Worm (Caenorhabditis elegans) whole organism, L3 larva: ENCODE results near the gene R10E4.11.

ENCODE experiments used
- R02D3.7 ChIP-seq: fragments of 150-350 bp; optimal IDR thresholded peaks from 2 replicates; lab custom pipeline; 2014; ENCODE audit warnings: missing biosample characterization, missing genetic modification characterization
- ZK546.5 ChIP-seq: sonication (generic microtip); optimal IDR thresholded peaks from 2 replicates; lab custom pipeline; 2017; ENCODE audit warnings: missing biosample characterization, missing genetic modification characterization
- aly-2 ChIP-seq: fragments of 150-350 bp; optimal IDR thresholded peaks from 2 replicates; lab custom pipeline; 2014; ENCODE audit warnings: missing biosample characterization, missing genetic modification characterization
- ama-1 ChIP-seq: fragments of 150-350 bp; optimal IDR thresholded peaks from 2 replicates; lab custom pipeline; 2018
- ceh-16 ChIP-seq: sonication (generic microtip); optimal IDR thresholded peaks from 2 replicates; lab custom pipeline; 2017; ENCODE audit warnings: missing biosample characterization, missing genetic modification characterization
- ceh-28 ChIP-seq: fragments of 150-350 bp; optimal IDR thresholded peaks from 2 replicates; lab custom pipeline; 2014; ENCODE audit warnings: missing biosample characterization, missing genetic modification reagents, missing genetic modification characterization
- ceh-82 ChIP-seq: fragments of 150-350 bp; optimal IDR thresholded peaks from 2 replicates; lab custom pipeline; 2014; ENCODE audit warnings: missing biosample characterization, missing genetic modification characterization
- ceh-9 ChIP-seq: sonication (generic microtip); optimal IDR thresholded peaks from 2 replicates; lab custom pipeline; 2018; ENCODE audit warnings: missing biosample characterization, missing genetic modification characterization
- daf-12 ChIP-seq: fragments of 150-350 bp; optimal IDR thresholded peaks from 2 replicates; lab custom pipeline; 2014; ENCODE audit warnings: missing biosample characterization, missing genetic modification reagents, missing genetic modification characterization
- egl-27 ChIP-seq: sonication (generic microtip); optimal IDR thresholded peaks from 4 replicates; lab custom pipeline; 2017; ENCODE audit warnings: missing biosample characterization, missing genetic modification reagents, missing genetic modification characterization
- egl-5 ChIP-seq: fragments of 150-350 bp; optimal IDR thresholded peaks from 2 replicates; lab custom pipeline; 2017; ENCODE audit warnings: missing biosample characterization, missing genetic modification reagents, missing genetic modification characterization, inconsistent platforms
- elt-1 ChIP-seq: fragments of 150-350 bp; optimal IDR thresholded peaks from 2 replicates; lab custom pipeline; 2014; ENCODE audit warnings: missing biosample characterization, missing genetic modification characterization
- elt-2 ChIP-seq: sonication (generic microtip); optimal IDR thresholded peaks from 2 replicates; lab custom pipeline; 2016; ENCODE audit warnings: missing genetic modification reagents, mild to moderate bottlenecking, missing genetic modification characterization, missing compliant biosample characterization
- elt-3 ChIP-seq, 3 experiments: fragments of 150-350 bp in 1 of 3; sonication (generic microtip) in 2 of 3; optimal IDR thresholded peaks; 2 replicates in 2 of 3; 4 replicates in 1 of 3; lab custom pipeline; 2014 to 2017; ENCODE audit warnings: missing biosample characterization in 3 of 3, missing genetic modification characterization in 3 of 3
- eor-1 ChIP-seq, 2 experiments: fragments of 150-350 bp; optimal IDR thresholded peaks; 2 replicates each; lab custom pipeline; 2014 to 2018; ENCODE audit warnings: missing biosample characterization in 2 of 2, missing genetic modification characterization in 2 of 2
- fkh-10 ChIP-seq: sonication (generic microtip); optimal IDR thresholded peaks from 2 replicates; lab custom pipeline; 2017; ENCODE audit warnings: missing biosample characterization, missing genetic modification reagents, missing genetic modification characterization
- fkh-2 ChIP-seq: fragments of 150-350 bp; optimal IDR thresholded peaks from 2 replicates; lab custom pipeline; 2014; ENCODE audit warnings: missing biosample characterization, missing genetic modification reagents, missing genetic modification characterization
- fos-1 ChIP-seq: fragments of 150-350 bp; optimal IDR thresholded peaks from 2 replicates; lab custom pipeline; 2014; ENCODE audit warnings: missing biosample characterization, missing genetic modification characterization
- hmg-11 ChIP-seq: sonication (generic microtip); optimal IDR thresholded peaks from 2 replicates; lab custom pipeline; 2016; ENCODE audit warnings: missing genetic modification characterization, missing compliant biosample characterization
- jun-1 ChIP-seq: fragments of 150-350 bp; optimal IDR thresholded peaks from 2 replicates; lab custom pipeline; 2014; ENCODE audit warnings: missing biosample characterization, missing genetic modification reagents, missing genetic modification characterization
- lin-15B ChIP-seq: fragments of 150-350 bp; optimal IDR thresholded peaks from 2 replicates; lab custom pipeline; 2014; ENCODE audit warnings: missing biosample characterization, missing genetic modification characterization
- lin-39 ChIP-seq: fragments of 150-350 bp; optimal IDR thresholded peaks from 2 replicates; lab custom pipeline; 2018; ENCODE audit warnings: missing biosample characterization, missing genetic modification reagents, missing genetic modification characterization
- lsy-12 ChIP-seq: sonication (generic microtip); optimal IDR thresholded peaks from 2 replicates; lab custom pipeline; 2016; ENCODE audit warnings: mild to moderate bottlenecking, missing genetic modification characterization, missing compliant biosample characterization
- mdl-1 ChIP-seq: fragments of 150-350 bp; optimal IDR thresholded peaks from 2 replicates; lab custom pipeline; 2014; ENCODE audit warnings: missing biosample characterization, missing genetic modification characterization
- mml-1 ChIP-seq: fragments of 150-350 bp; sonication (generic microtip); optimal IDR thresholded peaks from 3 replicates; lab custom pipeline; 2014; ENCODE audit warnings: missing biosample characterization, missing genetic modification characterization
- nfya-1 ChIP-seq: sonication (generic microtip); optimal IDR thresholded peaks from 2 replicates; lab custom pipeline; 2017; ENCODE audit warnings: missing genetic modification characterization, mild to moderate bottlenecking, missing compliant biosample characterization, antibody characterized with exemption, moderate library complexity; ENCODE audit not compliant: insufficient read depth
- nhr-11 ChIP-seq: fragments of 150-350 bp; optimal IDR thresholded peaks from 2 replicates; lab custom pipeline; 2014; ENCODE audit warnings: missing biosample characterization, missing genetic modification characterization
- nhr-12 ChIP-seq: fragments of 150-350 bp; optimal IDR thresholded peaks from 2 replicates; lab custom pipeline; 2014; ENCODE audit warnings: missing biosample characterization, missing genetic modification characterization
- nhr-23 ChIP-seq: fragments of 150-350 bp; optimal IDR thresholded peaks from 2 replicates; lab custom pipeline; 2014; ENCODE audit warnings: missing biosample characterization, missing genetic modification reagents, missing genetic modification characterization
- nhr-237 ChIP-seq: fragments of 150-350 bp; optimal IDR thresholded peaks from 2 replicates; lab custom pipeline; 2014; ENCODE audit warnings: missing biosample characterization, missing genetic modification characterization
- nhr-25 ChIP-seq: sonication (generic microtip); optimal IDR thresholded peaks from 2 replicates; lab custom pipeline; 2017; ENCODE audit warnings: missing biosample characterization, missing genetic modification characterization
- nhr-28 ChIP-seq: fragments of 150-350 bp; optimal IDR thresholded peaks from 2 replicates; lab custom pipeline; 2014; ENCODE audit warnings: missing biosample characterization, missing genetic modification characterization
- nhr-43 ChIP-seq: sonication (generic microtip); optimal IDR thresholded peaks from 2 replicates; lab custom pipeline; 2016; ENCODE audit warnings: mild to moderate bottlenecking, missing genetic modification characterization, missing compliant biosample characterization; ENCODE audit not compliant: poor library complexity, severe bottlenecking
- nhr-67 ChIP-seq: fragments of 150-350 bp; optimal IDR thresholded peaks from 2 replicates; lab custom pipeline; 2014; ENCODE audit warnings: missing biosample characterization, missing genetic modification characterization
- nhr-76 ChIP-seq: fragments of 150-350 bp; sonication (generic microtip); optimal IDR thresholded peaks from 5 replicates; lab custom pipeline; 2014; ENCODE audit warnings: missing biosample characterization, missing genetic modification characterization
- nhr-77 ChIP-seq: fragments of 150-350 bp; optimal IDR thresholded peaks from 2 replicates; lab custom pipeline; 2014; ENCODE audit warnings: missing biosample characterization, missing genetic modification characterization
- pha-4 ChIP-seq: fragments of 150-350 bp; optimal IDR thresholded peaks from 2 replicates; lab custom pipeline; 2014; ENCODE audit warnings: missing biosample characterization, missing genetic modification reagents, missing genetic modification characterization
- pqm-1 ChIP-seq: fragments of 150-350 bp; optimal IDR thresholded peaks from 2 replicates; lab custom pipeline; 2017; ENCODE audit warnings: missing biosample characterization, missing genetic modification characterization, inconsistent platforms
- sea-2 ChIP-seq: fragments of 150-350 bp; sonication (generic microtip); optimal IDR thresholded peaks from 4 replicates; lab custom pipeline; 2014; ENCODE audit warnings: missing biosample characterization, missing genetic modification reagents, missing genetic modification characterization
- skn-1 ChIP-seq: fragments of 150-350 bp; optimal IDR thresholded peaks from 2 replicates; lab custom pipeline; 2014; ENCODE audit warnings: missing biosample characterization, missing genetic modification characterization
- snpc-4 ChIP-seq: fragments of 150-350 bp; optimal IDR thresholded peaks from 2 replicates; lab custom pipeline; 2014; ENCODE audit warnings: missing biosample characterization, missing genetic modification characterization
- tbx-2 ChIP-seq: sonication (generic microtip); optimal IDR thresholded peaks from 2 replicates; lab custom pipeline; 2016; ENCODE audit warnings: mild to moderate bottlenecking, missing genetic modification characterization, missing compliant biosample characterization
- unc-39 ChIP-seq: sonication (generic microtip); optimal IDR thresholded peaks from 4 replicates; lab custom pipeline; 2017; ENCODE audit warnings: missing biosample characterization, missing genetic modification characterization
- unc-62 ChIP-seq: fragments of 150-350 bp; sonication (generic microtip); optimal IDR thresholded peaks from 4 replicates; lab custom pipeline; 2014; ENCODE audit warnings: missing biosample characterization, missing genetic modification reagents, missing genetic modification characterization
- zag-1 ChIP-seq: fragments of 150-350 bp; optimal IDR thresholded peaks from 2 replicates; lab custom pipeline; 2014; ENCODE audit warnings: missing biosample characterization, missing genetic modification characterization
- ztf-11 ChIP-seq: fragments of 150-350 bp; optimal IDR thresholded peaks from 2 replicates; lab custom pipeline; 2014; ENCODE audit warnings: missing biosample characterization, missing genetic modification characterization
- ztf-4 ChIP-seq: fragments of 150-350 bp; optimal IDR thresholded peaks from 2 replicates; lab custom pipeline; 2014; ENCODE audit warnings: missing biosample characterization, missing genetic modification characterization

The R10E4.11 gene

ce11 chrIII:4280215-4281173 lies 20.3 kb downstream of the R10E4.11 start, which contains the start of gene sup-26:
TSS of gene sup-26 (minus strand) at chrIII:4280224.
- TF ChIP-seq lsy-12 (tag; lab: Kevin White, UChicago), result no peak
- TF ChIP-seq pqm-1 (tag; lab: Kevin White, UChicago), result no peak
- no peak for TF ChIP-seq nhr-43 (tag; lab: Kevin White, UChicago)
- TF ChIP-seq ama-1 (lab: Kevin White, UChicago), result peak; percentile 7
- TF ChIP-seq tbx-2 (tag; lab: Kevin White, UChicago), result no peak
- TF ChIP-seq elt-2 (tag; lab: Kevin White, UChicago), result no peak
- no peak for TF ChIP-seq ceh-9 (tag; lab: Kevin White, UChicago)
- peak in 1 of 3 experiments; percentile 45 for TF ChIP-seq elt-3 (tag; optimal IDR thresholded peaks at IDR 0.05; lab: Kevin White, UChicago)
- TF ChIP-seq pha-4 (tag; lab: Kevin White, UChicago), result peak; percentile 38
- no peak for TF ChIP-seq mml-1 (tag; lab: Kevin White, UChicago)
- TF ChIP-seq lin-39 (tag; lab: Kevin White, UChicago), result peak; percentile 23
- TF ChIP-seq daf-12, result no peak
- TF ChIP-seq ztf-4 (tag; lab: Kevin White, UChicago), result no peak
- TF ChIP-seq nhr-77, result no peak
- TF ChIP-seq ceh-16, result no peak
- TF ChIP-seq eor-1 (tag; optimal IDR thresholded peaks at IDR 0.05; lab: Kevin White, UChicago), result no peak
- TF ChIP-seq nhr-12 (tag; lab: Kevin White, UChicago), result no peak
- no peak for TF ChIP-seq nhr-11 (tag; lab: Kevin White, UChicago)
- no peak for TF ChIP-seq ztf-11 (tag; lab: Kevin White, UChicago)
- TF ChIP-seq ceh-28 (tag; lab: Kevin White, UChicago), result no peak
- TF ChIP-seq zag-1, result no peak
- no peak for TF ChIP-seq snpc-4 (tag; lab: Kevin White, UChicago)
- no peak for TF ChIP-seq R02D3.7 (tag; lab: Kevin White, UChicago)
- peak; percentile 41 for TF ChIP-seq nhr-25 (tag; lab: Kevin White, UChicago)
- TF ChIP-seq nfya-1 (tag; lab: Kevin White, UChicago), result no peak
- TF ChIP-seq nhr-76 (tag; lab: Kevin White, UChicago), result no peak
- peak; percentile 44 for TF ChIP-seq nhr-23 (tag; lab: Kevin White, UChicago)
- no peak for TF ChIP-seq unc-39
- TF ChIP-seq hmg-11 (tag; lab: Kevin White, UChicago), result no peak
- TF ChIP-seq jun-1, result no peak
- no peak for TF ChIP-seq nhr-67 (tag; lab: Kevin White, UChicago)
- TF ChIP-seq egl-27, result no peak
- peak; percentile 2 for TF ChIP-seq mdl-1
- no peak for TF ChIP-seq ceh-82
- TF ChIP-seq aly-2, result no peak
- TF ChIP-seq sea-2 (GFP tag; lab: Kevin White, UChicago), result no peak
- TF ChIP-seq fkh-2 (tag; lab: Kevin White, UChicago), result no peak
- no peak for TF ChIP-seq egl-5
- TF ChIP-seq ZK546.5, result no peak
- TF ChIP-seq unc-62 (GFP tag; lab: Kevin White, UChicago), result no peak
- no peak for TF ChIP-seq nhr-237 (tag; lab: Kevin White, UChicago)
- no peak for TF ChIP-seq elt-1
- TF ChIP-seq fkh-10 (GFP tag; lab: Kevin White, UChicago), result no peak
- no peak for TF ChIP-seq skn-1
- no peak for TF ChIP-seq nhr-28 (tag; lab: Kevin White, UChicago)
- no peak for TF ChIP-seq fos-1
- no peak for TF ChIP-seq lin-15B (tag; lab: Kevin White, UChicago)
- TF ChIP-seq, all 47 proteins: peak for 7
